Worm (Caenorhabditis elegans) whole organism, L1 larva: ENCODE measurements around the gene F54B3.4.
A peak's percentile ranks its signal among the peaks of the same experiment; 100 is the strongest.

Source experiments
- aly-2 ChIP-seq: fragments of 150-350 bp; optimal IDR thresholded peaks from 2 replicates; lab custom pipeline; 2014; ENCODE audit warnings: missing biosample characterization, missing genetic modification characterization
- ceh-88 ChIP-seq: fragments of 200-800 bp; sonication (Bioruptor generic); IDR thresholded peaks from 2 replicates; pipeline ENCODE4 v1.3.6; 2022; ENCODE audit warnings: missing genetic modification characterization, missing compliant biosample characterization
- efl-1 ChIP-seq, 4 experiments: fragments of 150-350 bp; optimal IDR thresholded peaks in 3 of 4; peaks in 1 of 4; 1 replicate in 1 of 4; 2 replicates in 3 of 4; lab custom pipeline; 2014; ENCODE audit warnings: missing biosample characterization in 2 of 4, missing genetic modification characterization in 2 of 4, missing genetic modification reagents in 2 of 4
- elt-2 ChIP-seq: sonication (generic microtip); optimal IDR thresholded peaks from 2 replicates; lab custom pipeline; 2016; ENCODE audit warnings: missing genetic modification characterization, mild to moderate bottlenecking, inconsistent platforms, missing compliant biosample characterization, missing genetic modification reagents
- elt-3 ChIP-seq, 6 experiments: fragments of 150-350 bp in 1 of 6; sonication (generic microtip); optimal IDR thresholded peaks; 2 replicates each; lab custom pipeline; 2017 to 2018; ENCODE audit warnings: missing biosample characterization in 6 of 6, missing genetic modification characterization in 6 of 6, inconsistent platforms in 1 of 6
- fkh-10 ChIP-seq: sonication (generic microtip); optimal IDR thresholded peaks from 2 replicates; lab custom pipeline; 2017; ENCODE audit warnings: missing biosample characterization, missing genetic modification reagents, missing genetic modification characterization
- fkh-8 ChIP-seq: sonication (generic microtip); optimal IDR thresholded peaks from 2 replicates; lab custom pipeline; 2016; ENCODE audit warnings: mild to moderate bottlenecking, missing genetic modification characterization, missing compliant biosample characterization
- snpc-4 ChIP-seq: fragments of 150-350 bp; optimal IDR thresholded peaks from 2 replicates; lab custom pipeline; 2014; ENCODE audit warnings: missing biosample characterization, missing genetic modification characterization
- unc-130 ChIP-seq: fragments of 150-350 bp; optimal IDR thresholded peaks from 2 replicates; lab custom pipeline; 2017; ENCODE audit warnings: missing biosample characterization, missing genetic modification characterization, inconsistent platforms
- unc-62 ChIP-seq: fragments of 150-350 bp; optimal IDR thresholded peaks from 2 replicates; lab custom pipeline; 2014; ENCODE audit warnings: missing biosample characterization, missing genetic modification reagents, missing genetic modification characterization
- unc-86 ChIP-seq: sonication (generic microtip); optimal IDR thresholded peaks from 2 replicates; lab custom pipeline; 2016; ENCODE audit warnings: missing genetic modification characterization, missing compliant biosample characterization
- zag-1 ChIP-seq: fragments of 150-350 bp; optimal IDR thresholded peaks from 2 replicates; lab custom pipeline; 2014; ENCODE audit warnings: missing biosample characterization, missing genetic modification characterization
- ztf-11 ChIP-seq, 2 experiments: sonication (generic microtip); optimal IDR thresholded peaks; 2 replicates each; lab custom pipeline; 2016 to 2017; ENCODE audit warnings: missing genetic modification characterization in 2 of 2, missing biosample characterization in 1 of 2, missing compliant biosample characterization in 1 of 2

- TF ChIP-seq elt-2 (tag; lab: Kevin White, UChicago) (peak; percentile 29), ceh-88 (GFP tag; lab: Robert Waterston, UW) (peak; percentile 83), aly-2 (tag; lab: Kevin White, UChicago) (peak; percentile 76), efl-1 (optimal IDR thresholded peaks at IDR 0.05; lab: Kevin White, UChicago) (peak; percentile 87 to 89), efl-1 (GFP tag; optimal IDR thresholded peaks at IDR 0.05 in 1 of 2; lab: Kevin White, UChicago) (peak; percentile 79 to 98), snpc-4 (tag; lab: Kevin White, UChicago) (peak; percentile 67), unc-130 (tag; lab: Kevin White, UChicago) (peak; percentile 27), unc-62 (GFP tag; lab: Kevin White, UChicago) (no peak), fkh-8 (peak; percentile 93), ztf-11 (tag; optimal IDR thresholded peaks at IDR 0.05; lab: Kevin White, UChicago) (peak in 1 of 2 experiments; percentile 91), unc-86 (peak; percentile 90), fkh-10 (GFP tag; lab: Kevin White, UChicago) (peak; percentile 66), elt-3 (tag; optimal IDR thresholded peaks at IDR 0.05; lab: Kevin White, UChicago) (peak in 3 of 6 experiments; percentile 48 to 65 (median 58)), zag-1 (tag; lab: Kevin White, UChicago) (no peak)
Measured at ce11 chrII:10248355-10249041, 22.5 kb downstream of the F54B3.4 start, which contains the start of gene atad-3.
